Fruit fly (Drosophila melanogaster) whole organism, embryonic: ENCODE data around the gene CG33282.

Source experiments
- Atf3 ChIP-seq: fragments of 200-800 bp; sonication (Bioruptor generic); optimal IDR thresholded peaks from 3 replicates; lab custom pipeline; 2016; ENCODE audit warnings: missing biosample characterization, missing genetic modification characterization
- CG10979 ChIP-seq: fragments of 200-800 bp; sonication (Bioruptor generic); optimal IDR thresholded peaks from 2 replicates; lab custom pipeline; 2018; ENCODE audit warnings: missing biosample characterization, mild to moderate bottlenecking, missing genetic modification characterization, moderate library complexity
- CG11504 ChIP-seq: fragments of 200-800 bp; sonication (Bioruptor generic); optimal IDR thresholded peaks from 3 replicates; lab custom pipeline; 2019; ENCODE audit warnings: missing biosample characterization, mild to moderate bottlenecking, missing genetic modification characterization, moderate library complexity
- CG13424 ChIP-seq: fragments of 200-800 bp; sonication (Bioruptor generic); optimal IDR thresholded peaks from 2 replicates; lab custom pipeline; 2019; ENCODE audit warnings: missing biosample characterization, mild to moderate bottlenecking, missing genetic modification characterization, moderate library complexity
- CG18619 ChIP-seq: fragments of 200-800 bp; sonication (Bioruptor generic); optimal IDR thresholded peaks from 3 replicates; lab custom pipeline; 2017; ENCODE audit warnings: missing biosample characterization, mild to moderate bottlenecking, missing genetic modification characterization
- CG2120 ChIP-seq: fragments of 200-800 bp; sonication (Bioruptor generic); optimal IDR thresholded peaks from 3 replicates; lab custom pipeline; 2016; ENCODE audit warnings: missing biosample characterization, missing genetic modification characterization
- CG2678 ChIP-seq: fragments of 200-800 bp; sonication (Bioruptor generic); optimal IDR thresholded peaks from 3 replicates; lab custom pipeline; 2019; ENCODE audit warnings: missing biosample characterization, mild to moderate bottlenecking, missing genetic modification characterization, moderate library complexity
- CG30431 ChIP-seq: fragments of 200-800 bp; sonication (Bioruptor generic); optimal IDR thresholded peaks from 2 replicates; lab custom pipeline; 2017; ENCODE audit warnings: missing biosample characterization, missing genetic modification characterization
- CG3065 ChIP-seq: fragments of 200-800 bp; sonication (Bioruptor generic); optimal IDR thresholded peaks from 2 replicates; lab custom pipeline; 2016; ENCODE audit warnings: missing biosample characterization, missing genetic modification characterization
- CG32767 ChIP-seq: fragments of 200-800 bp; sonication (Bioruptor generic); IDR thresholded peaks from 2 replicates; pipeline ENCODE4 v1.3.6; 2022; ENCODE audit warnings: missing biosample characterization, missing genetic modification characterization
- CG4328 ChIP-seq: fragments of 200-800 bp; sonication (Bioruptor generic); optimal IDR thresholded peaks from 3 replicates; lab custom pipeline; 2017; ENCODE audit warnings: missing biosample characterization, missing genetic modification reagents, missing genetic modification characterization
- CG7839 ChIP-seq: fragments of 200-800 bp; sonication (Bioruptor generic); optimal IDR thresholded peaks from 3 replicates; lab custom pipeline; 2018; ENCODE audit warnings: missing biosample characterization, mild to moderate bottlenecking, missing genetic modification characterization, moderate library complexity
- CG7928 ChIP-seq: fragments of 200-800 bp; sonication (Bioruptor generic); optimal IDR thresholded peaks from 2 replicates; lab custom pipeline; 2017; ENCODE audit warnings: missing biosample characterization, mild to moderate bottlenecking, missing genetic modification characterization
- CG7963 ChIP-seq: fragments of 200-800 bp; sonication (Bioruptor generic); IDR thresholded peaks from 3 replicates; pipeline ENCODE4 v1.3.6; 2022; ENCODE audit warnings: missing biosample characterization, missing genetic modification characterization; ENCODE audit not compliant: partially characterized antibody
- CG9797 ChIP-seq: fragments of 200-800 bp; sonication (Bioruptor generic); optimal IDR thresholded peaks from 3 replicates; lab custom pipeline; 2018; ENCODE audit warnings: missing biosample characterization, mild to moderate bottlenecking, missing genetic modification characterization
- D ChIP-seq, 2 experiments: fragments of 200-800 bp in 1 of 2; fragments of >200 bp in 1 of 2; sonication (Bioruptor generic) in 1 of 2; optimal IDR thresholded peaks; 2 replicates in 1 of 2; 3 replicates in 1 of 2; lab custom pipeline; 2017; ENCODE audit warnings: mild to moderate bottlenecking in 1 of 2, missing biosample characterization in 1 of 2, missing genetic modification characterization in 1 of 2, missing genetic modification reagents in 1 of 2
- D19B ChIP-seq: fragments of 200-800 bp; sonication (Bioruptor generic); optimal IDR thresholded peaks from 2 replicates; lab custom pipeline; 2017; ENCODE audit warnings: missing biosample characterization, mild to moderate bottlenecking, missing genetic modification characterization
- Dek ChIP-seq: fragments of 200-800 bp; sonication (Bioruptor generic); optimal IDR thresholded peaks from 3 replicates; lab custom pipeline; 2019; ENCODE audit warnings: missing biosample characterization, mild to moderate bottlenecking, missing genetic modification characterization, moderate library complexity
- E2f2 ChIP-seq: fragments of 200-800 bp; sonication (Bioruptor generic); IDR thresholded peaks from 2 replicates; pipeline ENCODE4 v1.3.6; 2022; ENCODE audit warnings: missing biosample characterization, missing genetic modification characterization
- Ets65A ChIP-seq: fragments of 200-800 bp; sonication (Bioruptor generic); peaks from one replicate; lab custom pipeline; 2016; ENCODE audit warnings: missing biosample characterization, missing genetic modification characterization
- Hand ChIP-seq: fragments of 200-800 bp; sonication (Bioruptor generic); optimal IDR thresholded peaks from 2 replicates; lab custom pipeline; 2017; ENCODE audit warnings: mild to moderate bottlenecking, missing biosample characterization, missing genetic modification reagents, missing genetic modification characterization
- Hmr ChIP-seq: fragments of 200-800 bp; sonication (Bioruptor generic); optimal IDR thresholded peaks from 3 replicates; lab custom pipeline; 2017; ENCODE audit warnings: mild to moderate bottlenecking, missing biosample characterization, missing genetic modification reagents, missing genetic modification characterization
- Hr3 ChIP-seq: fragments of 200-800 bp; sonication (Bioruptor generic); optimal IDR thresholded peaks from 3 replicates; lab custom pipeline; 2016; ENCODE audit warnings: missing biosample characterization, missing genetic modification characterization
- Jarid2 ChIP-seq: fragments of 200-800 bp; sonication (Bioruptor generic); optimal IDR thresholded peaks from 3 replicates; lab custom pipeline; 2017; ENCODE audit warnings: mild to moderate bottlenecking, missing biosample characterization, missing genetic modification reagents, missing genetic modification characterization
- NfI ChIP-seq: fragments of 200-800 bp; sonication (Bioruptor generic); optimal IDR thresholded peaks from 3 replicates; lab custom pipeline; 2018; ENCODE audit warnings: missing biosample characterization, mild to moderate bottlenecking, missing genetic modification characterization, moderate library complexity
- Oaz ChIP-seq: fragments of 200-800 bp; sonication (Bioruptor generic); IDR thresholded peaks from 2 replicates; pipeline ENCODE4 v1.3.6; 2022; ENCODE audit warnings: missing biosample characterization, missing genetic modification characterization
- Oli ChIP-seq: fragments of 200-800 bp; sonication (Bioruptor generic); optimal IDR thresholded peaks from 2 replicates; lab custom pipeline; 2018; ENCODE audit warnings: missing biosample characterization, mild to moderate bottlenecking, missing genetic modification characterization, moderate library complexity
- Optix ChIP-seq: fragments of 200-800 bp; sonication (Bioruptor generic); IDR thresholded peaks from 3 replicates; pipeline ENCODE4 v1.3.6; 2022; ENCODE audit warnings: missing biosample characterization, missing genetic modification characterization
- Pdp1 ChIP-seq, 2 experiments: fragments of 200-800 bp; sonication (Bioruptor generic); optimal IDR thresholded peaks; 3 replicates each; lab custom pipeline; 2016; ENCODE audit warnings: missing biosample characterization in 2 of 2, missing genetic modification characterization in 2 of 2, mild to moderate bottlenecking in 1 of 2, moderate library complexity in 1 of 2
- Sox102F ChIP-seq: fragments of 200-800 bp; sonication (Bioruptor generic); optimal IDR thresholded peaks from 2 replicates; lab custom pipeline; 2018; ENCODE audit warnings: missing biosample characterization, mild to moderate bottlenecking, missing genetic modification characterization, moderate library complexity
- Xrp1 ChIP-seq: fragments of 200-800 bp; sonication (Bioruptor generic); IDR thresholded peaks from 2 replicates; pipeline ENCODE4 v1.3.6; 2022; ENCODE audit warnings: missing biosample characterization, missing genetic modification characterization
- aop ChIP-seq: fragments of 200-800 bp; sonication (Bioruptor generic); IDR thresholded peaks from 2 replicates; pipeline ENCODE4 v1.3.6; 2022; ENCODE audit warnings: missing biosample characterization, missing genetic modification characterization
- az2 ChIP-seq: fragments of 200-800 bp; sonication (Bioruptor generic); optimal IDR thresholded peaks from 3 replicates; lab custom pipeline; 2016; ENCODE audit warnings: missing biosample characterization, missing genetic modification characterization
- bowl ChIP-seq: fragments of 200-800 bp; sonication (Bioruptor generic); IDR thresholded peaks from 2 replicates; pipeline ENCODE4 v1.3.6; 2022; ENCODE audit warnings: missing biosample characterization, missing genetic modification characterization
- btn ChIP-seq: fragments of 200-800 bp; sonication (Bioruptor generic); optimal IDR thresholded peaks from 2 replicates; lab custom pipeline; 2016; ENCODE audit warnings: missing biosample characterization, missing genetic modification characterization
- cato ChIP-seq: fragments of 200-800 bp; sonication (Bioruptor generic); optimal IDR thresholded peaks from 2 replicates; lab custom pipeline; 2016; ENCODE audit warnings: missing biosample characterization, missing genetic modification characterization, borderline replicate concordance
- inv ChIP-seq: fragments of 200-800 bp; sonication (Bioruptor generic); IDR thresholded peaks from 2 replicates; pipeline ENCODE4 v1.3.6; 2022; ENCODE audit warnings: missing biosample characterization, missing genetic modification characterization; ENCODE audit not compliant: partially characterized antibody
- knrl ChIP-seq: fragments of 200-800 bp; sonication (Bioruptor generic); IDR thresholded peaks from 3 replicates; pipeline ENCODE4 v1.3.6; 2022; ENCODE audit warnings: missing biosample characterization, missing genetic modification characterization; ENCODE audit not compliant: partially characterized antibody
- lov ChIP-seq, 2 experiments: fragments of 200-800 bp in 1 of 2; fragments of >200 bp in 1 of 2; sonication (Bioruptor generic) in 1 of 2; IDR thresholded peaks in 1 of 2; optimal IDR thresholded peaks in 1 of 2; 2 replicates in 1 of 2; 3 replicates in 1 of 2; pipeline versions ENCODE4 v1.3.6 to Lab custom; 2017 to 2022; ENCODE audit warnings: missing biosample characterization in 1 of 2, missing genetic modification characterization in 1 of 2
- mam ChIP-seq: fragments of 200-800 bp; sonication (Bioruptor generic); optimal IDR thresholded peaks from 3 replicates; lab custom pipeline; 2016; ENCODE audit warnings: missing biosample characterization, missing genetic modification characterization
- nerfin-2 ChIP-seq: fragments of 200-800 bp; sonication (Bioruptor generic); IDR thresholded peaks from 2 replicates; pipeline ENCODE4 v1.3.6; 2022; ENCODE audit warnings: missing biosample characterization, missing genetic modification characterization; ENCODE audit not compliant: partially characterized antibody
- nmo ChIP-seq: fragments of 200-800 bp; sonication (Bioruptor generic); optimal IDR thresholded peaks from 2 replicates; lab custom pipeline; 2018; ENCODE audit warnings: missing biosample characterization, mild to moderate bottlenecking, missing genetic modification characterization, moderate library complexity
- row ChIP-seq: fragments of 200-800 bp; sonication (Bioruptor generic); IDR thresholded peaks from 3 replicates; pipeline ENCODE4 v1.3.6; 2022; ENCODE audit warnings: missing biosample characterization, missing genetic modification characterization
- slbo ChIP-seq: fragments of 200-800 bp; sonication (Bioruptor generic); IDR thresholded peaks from 2 replicates; pipeline ENCODE4 v1.3.6; 2022; ENCODE audit warnings: missing biosample characterization, missing genetic modification characterization
- so ChIP-seq: fragments of 200-800 bp; sonication (Bioruptor generic); IDR thresholded peaks from 3 replicates; pipeline ENCODE4 v1.3.6; 2022; ENCODE audit warnings: missing biosample characterization, missing genetic modification characterization
- sr ChIP-seq: fragments of 200-800 bp; sonication (Bioruptor generic); IDR thresholded peaks from 3 replicates; pipeline ENCODE4 v1.3.6; 2022; ENCODE audit warnings: missing biosample characterization, missing genetic modification characterization
- tgo ChIP-seq: fragments of 200-800 bp; sonication (Bioruptor generic); IDR thresholded peaks from 3 replicates; pipeline ENCODE4 v1.3.6; 2022; ENCODE audit warnings: missing biosample characterization, missing genetic modification characterization
- zf30C ChIP-seq: fragments of 200-800 bp; sonication (Bioruptor generic); optimal IDR thresholded peaks from 3 replicates; lab custom pipeline; 2018; ENCODE audit warnings: missing biosample characterization, mild to moderate bottlenecking, missing genetic modification characterization

Gene CG33282

dm6 chr2L:3372483-3372929, 44.8 kb downstream of the CG33282 start (continued):
- TF ChIP-seq D19B (no peak), CG7928 (GFP tag; lab: Kevin White, UChicago) (no peak), CG13424 (tag; lab: Kevin White, UChicago) (peak; percentile 15), az2 (GFP tag; lab: Kevin White, UChicago) (no peak), sr (no peak), nerfin-2 (GFP tag; lab: Robert Waterston, UW) (0 out of 2 replicates have a peak, but pooled peaks have one; percentile 8), CG11504 (tag; lab: Kevin White, UChicago) (peak; percentile 37), Oli (tag; lab: Kevin White, UChicago) (peak; percentile 13), cato (GFP tag; lab: Kevin White, UChicago) (no peak), CG4328 (GFP tag; lab: Kevin White, UChicago) (no peak), zf30C (GFP tag; lab: Kevin White, UChicago) (peak; percentile 72), CG18619 (GFP tag; lab: Kevin White, UChicago) (no peak), CG10979 (peak; percentile 23), Oaz (GFP tag; lab: Robert Waterston, UW) (no peak), inv (GFP tag; lab: Robert Waterston, UW) (0 out of 2 replicates have a peak, but pooled peaks have one; percentile 23), Dek (tag; lab: Kevin White, UChicago) (no peak), D (optimal IDR thresholded peaks at IDR 0.05; lab: Kevin White, UChicago) (no peak), D (GFP tag; optimal IDR thresholded peaks at IDR 0.05; lab: Kevin White, UChicago) (no peak), btn (GFP tag; lab: Kevin White, UChicago) (peak; percentile 5), row (GFP tag; lab: Robert Waterston, UW) (peak; percentile 40; the same call in 2 of the 3 replicates), tgo (GFP tag; lab: Robert Waterston, UW) (no peak), Hand (GFP tag; lab: Kevin White, UChicago) (no peak), CG7963 (GFP tag; lab: Robert Waterston, UW) (peak; percentile 42; the same call in 1 of the 3 replicates), slbo (peak; percentile 31; the same call in 1 of the 2 replicates), CG2678 (tag; lab: Kevin White, UChicago) (peak; percentile 16), E2f2 (GFP tag; lab: Robert Waterston, UW) (peak; percentile 10; the same call in 1 of the 2 replicates), Ets65A (GFP tag; lab: Kevin White, UChicago) (peak; percentile 91), CG30431 (GFP tag; lab: Kevin White, UChicago) (no peak), so (GFP tag; lab: Robert Waterston, UW) (no peak), CG2120 (GFP tag; lab: Kevin White, UChicago) (peak; percentile 18), Pdp1 (GFP tag; optimal IDR thresholded peaks at IDR 0.05; lab: Kevin White, UChicago) (peak in 1 of 2 experiments; percentile 8), nmo (GFP tag; lab: Kevin White, UChicago) (peak; percentile 16), CG9797 (GFP tag; lab: Kevin White, UChicago) (no peak), Optix (GFP tag; lab: Robert Waterston, UW) (no peak), Jarid2 (GFP tag; lab: Kevin White, UChicago) (no peak), mam (GFP tag; lab: Kevin White, UChicago) (peak; percentile 29), bowl (GFP tag; lab: Robert Waterston, UW) (no peak), CG7839 (peak; percentile 27), lov (optimal IDR thresholded peaks at IDR 0.05; lab: Kevin White, UChicago) (no peak), lov (GFP tag; IDR thresholded peaks at IDR 0.05; lab: Robert Waterston, UW) (0 out of 3 replicates have a peak, but pooled peaks have one; percentile 5), Hr3 (GFP tag; lab: Kevin White, UChicago) (no peak), CG3065 (peak; percentile 65), Xrp1 (0 out of 2 replicates have a peak, but pooled peaks have one; percentile 48), Hmr (GFP tag; lab: Kevin White, UChicago) (no peak), aop (GFP tag; lab: Robert Waterston, UW) (no peak), knrl (peak; percentile 49; the same call in 2 of the 3 replicates), NfI (GFP tag; lab: Kevin White, UChicago) (peak; percentile 4), Atf3 (GFP tag; lab: Kevin White, UChicago) (no peak), Sox102F (GFP tag; lab: Kevin White, UChicago) (peak; percentile 16), CG32767 (GFP tag; lab: Robert Waterston, UW) (no peak)
